Worm (Caenorhabditis elegans) whole organism, L2 larva: ENCODE results near the gene srx-34.

Experiments used
- F13H6.1 ChIP-seq: sonication (generic microtip); optimal IDR thresholded peaks from 2 replicates; lab custom pipeline; 2016; ENCODE audit warnings: missing genetic modification characterization, missing compliant biosample characterization
- R02D3.7 ChIP-seq: fragments of 150-350 bp; optimal IDR thresholded peaks from 2 replicates; lab custom pipeline; 2014; ENCODE audit warnings: missing biosample characterization, missing genetic modification characterization
- ZK546.5 ChIP-seq: sonication (generic microtip); optimal IDR thresholded peaks from 2 replicates; lab custom pipeline; 2017; ENCODE audit warnings: missing biosample characterization, missing genetic modification characterization
- aly-2 ChIP-seq: fragments of 150-350 bp; optimal IDR thresholded peaks from 2 replicates; lab custom pipeline; 2014; ENCODE audit warnings: missing biosample characterization, missing genetic modification characterization
- ceh-82 ChIP-seq: fragments of 150-350 bp; optimal IDR thresholded peaks from 2 replicates; lab custom pipeline; 2014; ENCODE audit warnings: missing biosample characterization, missing genetic modification characterization
- egl-27 ChIP-seq: sonication (generic microtip); optimal IDR thresholded peaks from 3 replicates; lab custom pipeline; 2017; ENCODE audit warnings: missing biosample characterization, missing genetic modification reagents, missing genetic modification characterization
- mdl-1 ChIP-seq, 2 experiments: fragments of 150-350 bp in 1 of 2; sonication (generic microtip) in 1 of 2; optimal IDR thresholded peaks; 2 replicates each; lab custom pipeline; 2017; ENCODE audit warnings: missing biosample characterization in 2 of 2, missing genetic modification characterization in 2 of 2
- nhr-11 ChIP-seq: fragments of 150-350 bp; optimal IDR thresholded peaks from 2 replicates; lab custom pipeline; 2014; ENCODE audit warnings: missing biosample characterization, missing genetic modification characterization
- nhr-23 ChIP-seq: fragments of 150-350 bp; optimal IDR thresholded peaks from 2 replicates; lab custom pipeline; 2014; ENCODE audit warnings: missing biosample characterization, missing genetic modification reagents, missing genetic modification characterization
- snpc-4 ChIP-seq: fragments of 150-350 bp; optimal IDR thresholded peaks from 2 replicates; lab custom pipeline; 2014; ENCODE audit warnings: missing biosample characterization, missing genetic modification characterization
- unc-62 ChIP-seq: fragments of 150-350 bp; optimal IDR thresholded peaks from 2 replicates; lab custom pipeline; 2014; ENCODE audit warnings: missing biosample characterization, missing genetic modification reagents, missing genetic modification characterization
- ztf-1 ChIP-seq: fragments of 200-800 bp; sonication (Bioruptor generic); conservative IDR thresholded peaks from 2 replicates; pipeline ENCODE4 v1.3.6; 2022; ENCODE audit warnings: missing genetic modification characterization, missing compliant biosample characterization
- ztf-4 ChIP-seq: fragments of 150-350 bp; optimal IDR thresholded peaks from 2 replicates; lab custom pipeline; 2014; ENCODE audit warnings: missing biosample characterization, missing genetic modification characterization

ce11 chrV:7140368-7140767 lies 20.3 kb upstream of the srx-34 start:
- TF ChIP-seq aly-2 (tag; lab: Kevin White, UChicago) (no peak), ceh-82 (no peak), ZK546.5 (no peak), unc-62 (GFP tag; lab: Kevin White, UChicago) (no peak), F13H6.1 (tag; lab: Kevin White, UChicago) (no peak), ztf-4 (no peak), mdl-1 (tag; optimal IDR thresholded peaks at IDR 0.05; lab: Kevin White, UChicago) (no peak), snpc-4 (tag; lab: Kevin White, UChicago) (no peak), R02D3.7 (no peak), egl-27 (no peak), nhr-23 (tag; lab: Kevin White, UChicago) (no peak), nhr-11 (tag; lab: Kevin White, UChicago) (no peak), ztf-1 (GFP tag; lab: Robert Waterston, UW) (no peak)
